Worm (Caenorhabditis elegans): Measurements from ENCODE around the gene D1054.3.

- TF ChIP-seq sem-4 (tag; optimal IDR thresholded peaks at IDR 0.05) (no peak), lin-13 (GFP tag; optimal IDR thresholded peaks at IDR 0.05) (no peak), lsy-2 (tag; optimal IDR thresholded peaks at IDR 0.05) (no peak), lin-39 (tag; optimal IDR thresholded peaks at IDR 0.05) (no peak), nhr-11 (tag; optimal IDR thresholded peaks at IDR 0.05) (no peak), elt-1 (tag; optimal IDR thresholded peaks at IDR 0.05) (no peak), zag-1 (tag; optimal IDR thresholded peaks at IDR 0.05) (no peak), ama-1 (optimal IDR thresholded peaks at IDR 0.05) (no peak)
These were observed 22.2 kb downstream of the D1054.3 start, which contains the start of gene ule-3 for ce11 chrV:10793498-10793897.
